Fruit fly (Drosophila melanogaster): ENCODE data around the gene CG34316.

The CG34316 gene

dm6 chr3R:15213362-15213989, 16.9 kb upstream of the CG34316 start, which contains the start of the genes CG6654 and CG4210 (continued):
- TF ChIP-seq bsh (GFP tag; optimal IDR thresholded peaks at IDR 0.05): peak in 1 of 2 experiments; percentile 16
- no peak for TF ChIP-seq CG14014 (GFP tag; IDR thresholded peaks at IDR 0.05)
- TF ChIP-seq CG17361 (GFP tag; IDR thresholded peaks at IDR 0.05): peak; percentile 33; the same call in 1 of the 3 replicates
- TF ChIP-seq CG13424 (tag; optimal IDR thresholded peaks at IDR 0.05): peak; percentile 8
- peak; percentile 38 for TF ChIP-seq exex (tag; optimal IDR thresholded peaks at IDR 0.05)
- peak; percentile 92 for TF ChIP-seq E2f2 (GFP tag; IDR thresholded peaks at IDR 0.05)
- TF ChIP-seq CG2712 (tag; optimal IDR thresholded peaks at IDR 0.05): peak; percentile 49
- peak; percentile 61 for TF ChIP-seq CG14710 (tag; optimal IDR thresholded peaks at IDR 0.05)
- peak; percentile 64 for TF ChIP-seq CG31441 (GFP tag; IDR thresholded peaks at IDR 0.05)
- no peak for TF ChIP-seq pros (GFP tag; optimal IDR thresholded peaks at IDR 0.05)
- no peak for TF ChIP-seq TFAM (GFP tag; optimal IDR thresholded peaks at IDR 0.05)
- TF ChIP-seq slbo (GFP tag; IDR thresholded peaks at IDR 0.05): no peak
- TF ChIP-seq CG4617 (GFP tag; optimal IDR thresholded peaks at IDR 0.05; ENCODE audit: borderline replicate concordance): peak; percentile 78
- no peak for TF ChIP-seq stc (GFP tag; IDR thresholded peaks at IDR 0.05)
- TF ChIP-seq tgo (GFP tag; IDR thresholded peaks at IDR 0.05): no peak
- no peak; the same call in 2 of the 3 replicates for TF ChIP-seq dysf (GFP tag; IDR thresholded peaks at IDR 0.05)
- no peak for TF ChIP-seq vfl (GFP tag; optimal IDR thresholded peaks at IDR 0.05)
- TF ChIP-seq CG10321 (GFP tag; IDR thresholded peaks at IDR 0.05): no peak
- no peak for TF ChIP-seq psq (GFP tag; optimal IDR thresholded peaks at IDR 0.05)
- TF ChIP-seq CrebB (tag; optimal IDR thresholded peaks at IDR 0.05): no peak
- TF ChIP-seq amos (GFP tag; IDR thresholded peaks at IDR 0.05; ENCODE audit: partially characterized antibody): peak; percentile 49
- no peak for TF ChIP-seq CG10274 (GFP tag; optimal IDR thresholded peaks at IDR 0.05)
- no peak for TF ChIP-seq disco-r (GFP tag; optimal IDR thresholded peaks at IDR 0.05)
- TF ChIP-seq Sin3A (optimal IDR thresholded peaks at IDR 0.05): peak; percentile 21
- TF ChIP-seq fu2 (GFP tag; optimal IDR thresholded peaks at IDR 0.05): no peak
- peak; percentile 38 for TF ChIP-seq CG17829 (tag; optimal IDR thresholded peaks at IDR 0.05)
- TF ChIP-seq Camta (GFP tag; optimal IDR thresholded peaks at IDR 0.05): no peak
- peak; percentile 44 for TF ChIP-seq Nf-YC (tag; optimal IDR thresholded peaks at IDR 0.05)
- no peak for TF ChIP-seq cas (GFP tag; IDR thresholded peaks at IDR 0.05)
- TF ChIP-seq CG34376 (GFP tag; optimal IDR thresholded peaks at IDR 0.05): peak; percentile 28
- TF ChIP-seq chinmo (GFP tag; IDR thresholded peaks at IDR 0.05; ENCODE audit: partially characterized antibody): 0 out of 4 replicates have a peak, but pooled peaks have one; percentile 17
- no peak for TF ChIP-seq danr (GFP tag; IDR thresholded peaks at IDR 0.05)
- peak; percentile 21 for TF ChIP-seq CG12155 (GFP tag; optimal IDR thresholded peaks at IDR 0.05)
- TF ChIP-seq lilli (GFP tag; optimal IDR thresholded peaks at IDR 0.05): peak; percentile 31
- TF ChIP-seq CG11696 (GFP tag; IDR thresholded peaks at IDR 0.05): no peak
- TF ChIP-seq Doc3 (GFP tag; IDR thresholded peaks at IDR 0.05; ENCODE audit: partially characterized antibody): peak; percentile 75
- TF ChIP-seq HmgZ (tag; optimal IDR thresholded peaks at IDR 0.05): peak; percentile 48
- no peak for TF ChIP-seq CG4820 (GFP tag; optimal IDR thresholded peaks at IDR 0.05)
- TF ChIP-seq CG4360 (GFP tag; IDR thresholded peaks at IDR 0.05): no peak
- TF ChIP-seq Bgb (GFP tag; IDR thresholded peaks at IDR 0.05; ENCODE audit: partially characterized antibody): peak; percentile 59
- no peak for TF ChIP-seq CG3163 (GFP tag; optimal IDR thresholded peaks at IDR 0.05)
- TF ChIP-seq CG3281 (GFP tag; optimal IDR thresholded peaks at IDR 0.05): no peak
- peak; percentile 36 for TF ChIP-seq zen (tag; optimal IDR thresholded peaks at IDR 0.05)
- no peak for TF ChIP-seq CG30403 (GFP tag; optimal IDR thresholded peaks at IDR 0.05)
- TF ChIP-seq ems (GFP tag; optimal IDR thresholded peaks at IDR 0.05): no peak
- TF ChIP-seq sr (GFP tag; IDR thresholded peaks at IDR 0.05): no peak
- peak; percentile 28 for TF ChIP-seq CG4328 (GFP tag; optimal IDR thresholded peaks at IDR 0.05)
- TF ChIP-seq CG12071 (GFP tag; optimal IDR thresholded peaks at IDR 0.05): no peak
- no peak for TF ChIP-seq Atf-2 (GFP tag; optimal IDR thresholded peaks at IDR 0.05)
- no peak for TF ChIP-seq tup (GFP tag; optimal IDR thresholded peaks at IDR 0.05)

All from whole organism, embryonic.